Fruit fly (Drosophila melanogaster): ENCODE measurements around the gene CG32512.

- TF ChIP-seq CG15710 (tag; optimal IDR thresholded peaks at IDR 0.05) (no peak), gl (tag; optimal IDR thresholded peaks at IDR 0.05) (no peak)
Observed at dm6 chrX:21035208-21035937, 32.0 kb downstream of the CG32512 start, which contains the start of gene Ntf-2.
